Worm (Caenorhabditis elegans) whole organism, early embryonic: ENCODE measurements around the gene rars-1.

Source experiments
- B0310.2 ChIP-seq: sonication (generic microtip); optimal IDR thresholded peaks from 2 replicates; lab custom pipeline; 2016; ENCODE audit warnings: mild to moderate bottlenecking, missing genetic modification characterization, missing compliant biosample characterization
- F13C5.2 ChIP-seq: sonication (generic microtip); optimal IDR thresholded peaks from 2 replicates; lab custom pipeline; 2017; ENCODE audit warnings: mild to moderate bottlenecking, missing genetic modification characterization, inconsistent platforms, missing compliant biosample characterization
- aly-1 ChIP-seq: sonication (generic microtip); optimal IDR thresholded peaks from 2 replicates; lab custom pipeline; 2016; ENCODE audit warnings: missing genetic modification characterization, missing compliant biosample characterization
- ama-1 ChIP-seq: fragments of 150-350 bp; optimal IDR thresholded peaks from 2 replicates; lab custom pipeline; 2014
- ceh-13 ChIP-seq: fragments of 200-800 bp; sonication (Bioruptor generic); optimal IDR thresholded peaks from 2 replicates; lab custom pipeline; 2018; ENCODE audit warnings: mild to moderate bottlenecking, missing genetic modification characterization, missing compliant biosample characterization
- ceh-36 ChIP-seq: sonication (generic microtip); optimal IDR thresholded peaks from 2 replicates; lab custom pipeline; 2016; ENCODE audit warnings: missing genetic modification characterization, inconsistent platforms, missing compliant biosample characterization
- ets-7 ChIP-seq: sonication (generic microtip); optimal IDR thresholded peaks from 2 replicates; lab custom pipeline; 2016; ENCODE audit warnings: missing genotype, missing genetic modification characterization, missing compliant biosample characterization
- flt-1 ChIP-seq: fragments of 200-800 bp; sonication (Bioruptor generic); IDR thresholded peaks from 2 replicates; pipeline ENCODE4 v1.3.6; 2022; ENCODE audit warnings: missing genetic modification characterization, missing compliant biosample characterization
- hmbx-1 ChIP-seq: sonication (generic microtip); optimal IDR thresholded peaks from 2 replicates; lab custom pipeline; 2016; ENCODE audit warnings: mild to moderate bottlenecking, missing genetic modification characterization, missing compliant biosample characterization
- hmg-4 ChIP-seq: fragments of 200-800 bp; sonication (Bioruptor generic); optimal IDR thresholded peaks from 2 replicates; lab custom pipeline; 2018; ENCODE audit warnings: mild to moderate bottlenecking, missing genetic modification characterization, missing compliant biosample characterization
- hnd-1 ChIP-seq: sonication (generic microtip); optimal IDR thresholded peaks from 2 replicates; lab custom pipeline; 2016; ENCODE audit warnings: missing genetic modification characterization, missing compliant biosample characterization
- pes-1 ChIP-seq: fragments of 200-800 bp; sonication (Bioruptor generic); IDR thresholded peaks from 2 replicates; pipeline ENCODE4 v1.3.6; 2022; ENCODE audit warnings: missing genetic modification reagents, missing genetic modification characterization, missing compliant biosample characterization
- scrt-1 ChIP-seq: fragments of 200-800 bp; sonication (Bioruptor generic); IDR thresholded peaks from 2 replicates; pipeline ENCODE4 v1.3.6; 2022; ENCODE audit warnings: missing genetic modification characterization, missing compliant biosample characterization
- sea-1 ChIP-seq: fragments of 200-800 bp; sonication (Bioruptor generic); conservative IDR thresholded peaks from 2 replicates; pipeline ENCODE4 v1.3.6; 2022; ENCODE audit warnings: missing genetic modification characterization, missing compliant biosample characterization
- tbx-11 ChIP-seq: fragments of 200-800 bp; sonication (Bioruptor generic); IDR thresholded peaks from 2 replicates; pipeline ENCODE4 v1.3.6; 2022; ENCODE audit warnings: missing genetic modification characterization, missing compliant biosample characterization
- tbx-37 ChIP-seq: fragments of 200-800 bp; sonication (Bioruptor generic); conservative IDR thresholded peaks from 2 replicates; pipeline ENCODE4 v1.3.6; 2022; ENCODE audit warnings: missing genetic modification reagents, missing genetic modification characterization, missing compliant biosample characterization
- tra-4 ChIP-seq: sonication (generic microtip); optimal IDR thresholded peaks from 2 replicates; lab custom pipeline; 2017; ENCODE audit warnings: missing genetic modification characterization, missing compliant biosample characterization

The rars-1 gene

ce11 chrIII:4873395-4873794, 43.6 kb downstream of the rars-1 start:
- TF ChIP-seq ceh-13 (GFP tag; lab: Kevin White, UChicago) (no peak), pes-1 (no peak)

- TF ChIP-seq ceh-36 (tag; lab: Kevin White, UChicago) = no peak
- TF ChIP-seq flt-1 = no peak
- TF ChIP-seq F13C5.2 = no peak
- no peak for TF ChIP-seq hmg-4
- no peak for TF ChIP-seq B0310.2 (tag; lab: Kevin White, UChicago)
- no peak for TF ChIP-seq ama-1 (lab: Kevin White, UChicago)
- TF ChIP-seq ceh-13 (GFP tag; lab: Kevin White, UChicago) = no peak
- no peak for TF ChIP-seq tra-4 (tag; lab: Kevin White, UChicago)
- TF ChIP-seq pes-1 = no peak
- no peak for TF ChIP-seq ets-7 (tag; lab: Kevin White, UChicago)
- TF ChIP-seq scrt-1 (GFP tag; lab: Robert Waterston, UW) = no peak
- TF ChIP-seq hmbx-1 = no peak
- no peak for TF ChIP-seq tbx-37 (GFP tag; lab: Robert Waterston, UW)
- no peak for TF ChIP-seq tbx-11 (GFP tag; lab: Robert Waterston, UW)
- TF ChIP-seq hnd-1 (tag; lab: Kevin White, UChicago) = no peak
- no peak for TF ChIP-seq aly-1 (tag; lab: Kevin White, UChicago)
- TF ChIP-seq sea-1 (GFP tag; lab: Robert Waterston, UW) = no peak
These were observed 46.5 kb downstream of the rars-1 start, which contains the start of gene gipc-1 for ce11 chrIII:4870478-4870877. gipc-1 (plus strand) TSS chrIII:4870778.

DNA sequence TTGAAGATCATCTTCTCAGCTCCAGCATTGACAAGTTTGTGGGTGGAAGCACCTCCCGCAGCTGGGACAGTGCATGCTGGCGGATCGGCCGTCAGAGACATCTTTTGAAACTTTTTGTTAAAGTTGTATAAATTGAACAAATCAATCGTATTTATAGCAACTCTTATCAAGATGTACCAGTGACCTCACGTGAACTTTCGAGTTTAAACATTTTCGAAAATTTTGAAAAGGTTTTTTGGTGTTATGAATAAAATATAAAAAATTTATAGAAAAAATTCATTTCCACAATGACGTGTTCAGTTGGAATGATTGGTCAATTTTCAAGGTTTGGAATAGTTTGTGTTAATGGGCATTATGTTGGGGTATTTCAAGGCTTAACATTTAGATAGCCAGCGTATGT, 48.3 kb downstream of the rars-1 start, which contains the start of the genes msd-4 and C35D10.3:
TSS of gene msd-4 (minus strand) at position 101 of the 400 bp plus-strand sequence.
TSS of gene C35D10.3 (plus strand) at position 279 of the 400 bp plus-strand sequence.
- TF ChIP-seq pes-1 (no peak), hnd-1 (tag; lab: Kevin White, UChicago) (no peak)

DNA sequence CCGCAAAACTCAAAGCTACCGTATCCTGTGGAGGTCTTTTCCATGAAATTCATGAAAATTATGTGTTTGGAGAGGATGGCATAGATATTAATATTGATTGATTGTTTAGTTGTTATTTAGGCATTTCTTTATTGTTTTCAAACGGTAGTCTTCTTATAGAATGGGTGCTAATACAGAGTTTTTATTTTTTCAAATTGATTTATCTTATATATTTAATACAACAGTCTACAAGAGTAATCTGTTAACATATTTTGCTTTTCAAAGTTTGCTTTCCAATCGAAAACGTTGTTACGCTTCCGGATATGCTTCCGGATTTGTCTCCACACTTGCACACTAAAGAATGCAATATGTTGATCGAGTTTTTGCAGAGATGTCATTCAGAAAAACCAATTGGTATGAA, 50.2 kb downstream of the rars-1 start, which contains the start of gene C35D10.17:
TSS of gene C35D10.17 (plus strand) at position 301 of the 400 bp plus-strand sequence.
- TF ChIP-seq F13C5.2 (no peak), scrt-1 (GFP tag; lab: Robert Waterston, UW) (no peak), hmbx-1 (no peak), sea-1 (GFP tag; lab: Robert Waterston, UW) (no peak), pes-1 (no peak), aly-1 (tag; lab: Kevin White, UChicago) (no peak), ceh-13 (GFP tag; lab: Kevin White, UChicago) (no peak), tbx-37 (GFP tag; lab: Robert Waterston, UW) (no peak), tra-4 (tag; lab: Kevin White, UChicago) (no peak), B0310.2 (tag; lab: Kevin White, UChicago) (no peak)
